Worm (Caenorhabditis elegans): ENCODE data around the gene bigr-1.

The bigr-1 gene

DNA sequence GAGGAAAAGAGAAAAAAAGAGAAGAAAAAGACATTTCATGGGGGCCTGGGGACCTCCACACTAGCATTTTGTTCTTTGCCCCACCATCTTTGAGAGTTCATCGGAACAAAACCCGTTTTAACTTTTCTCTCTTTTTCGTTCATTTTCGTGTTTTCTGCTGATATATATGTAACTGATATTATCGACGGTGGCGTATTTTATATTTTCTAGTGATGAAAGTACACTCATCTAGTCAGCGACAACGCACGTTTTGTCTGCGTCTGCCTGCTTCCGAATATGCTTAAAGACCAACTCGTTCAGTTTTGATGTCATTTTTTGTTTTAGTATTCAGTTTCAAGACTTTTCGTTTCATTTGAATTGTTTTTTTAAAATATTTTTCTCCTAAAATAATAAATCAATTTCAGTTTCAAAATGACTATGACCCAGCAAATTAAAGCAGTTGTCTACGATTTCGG is at the start of gene bigr-1:
Gene bigr-1 (plus strand): TSS at position 405 of the 455 bp plus-strand sequence.
- no peak for TF ChIP-seq unc-62 (GFP tag; optimal IDR thresholded peaks at IDR 0.05)

DNA sequence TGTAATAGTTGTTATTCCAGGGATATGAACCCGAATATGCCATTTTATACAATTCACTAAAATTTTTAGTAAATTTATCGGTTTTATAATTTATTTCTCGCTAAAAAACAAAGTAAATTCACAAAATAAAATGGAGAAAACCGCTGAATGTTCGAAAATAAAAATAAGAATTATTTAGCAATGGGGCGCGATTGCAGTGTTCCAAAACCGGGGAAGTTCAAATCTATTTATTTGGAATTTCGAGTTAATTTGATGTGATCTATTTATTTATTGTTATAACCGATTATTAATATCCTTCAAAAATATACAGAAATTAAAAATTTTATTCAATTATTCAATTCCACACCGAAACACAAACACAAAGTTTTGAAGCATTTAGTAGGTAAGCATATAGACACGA is 48.9 kb upstream of the bigr-1 start, which contains the start of gene F40F8.11:
Gene F40F8.11 (minus strand): TSS at position 49 of the 400 bp plus-strand sequence.
- no peak for TF ChIP-seq unc-62 (GFP tag; optimal IDR thresholded peaks at IDR 0.05)

DNA sequence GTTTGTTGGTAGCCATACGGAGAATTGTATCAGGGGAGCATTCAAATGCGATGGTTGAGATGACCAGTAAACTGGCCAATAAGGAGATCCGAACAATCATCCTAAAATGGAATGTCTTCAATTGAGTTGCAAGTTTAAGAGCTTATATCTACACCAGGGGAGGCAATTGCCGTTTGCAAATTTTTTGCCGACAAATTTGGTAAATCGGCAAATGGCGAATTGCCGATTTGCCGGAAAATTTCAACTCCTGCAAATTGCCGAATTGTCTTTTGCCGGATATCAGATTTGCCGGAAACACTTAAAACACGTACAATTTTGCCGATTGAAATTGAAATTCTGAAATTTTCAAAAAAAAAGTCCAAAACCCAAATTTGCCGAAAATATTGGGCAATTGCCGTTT is 46.6 kb upstream of the bigr-1 start, which contains the start of gene F40F8.5:
Gene F40F8.5 (minus strand): TSS at position 101 of the 400 bp plus-strand sequence.
- TF ChIP-seq unc-62 (GFP tag; optimal IDR thresholded peaks at IDR 0.05), result no peak

DNA sequence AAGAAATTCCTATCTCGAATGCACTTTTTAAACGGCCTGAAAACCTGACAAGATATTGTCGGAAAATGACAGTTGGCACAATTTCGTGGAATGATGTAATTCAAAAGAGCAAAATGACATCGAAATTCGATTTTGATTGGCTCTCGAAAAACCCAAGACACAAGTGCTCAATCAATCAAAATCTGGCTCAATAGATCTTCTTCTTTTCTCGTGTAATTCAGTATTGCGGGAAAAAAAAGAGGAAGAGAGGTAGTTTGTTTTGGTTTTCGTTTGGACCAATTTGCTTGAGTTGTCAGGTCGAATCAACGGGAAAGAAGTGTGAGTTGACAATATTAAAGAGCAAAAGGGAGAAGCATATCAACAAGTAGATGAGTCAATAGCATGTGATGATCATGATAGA is 45.7 kb upstream of the bigr-1 start:
- TF ChIP-seq unc-62 (GFP tag; optimal IDR thresholded peaks at IDR 0.05), result no peak

DNA sequence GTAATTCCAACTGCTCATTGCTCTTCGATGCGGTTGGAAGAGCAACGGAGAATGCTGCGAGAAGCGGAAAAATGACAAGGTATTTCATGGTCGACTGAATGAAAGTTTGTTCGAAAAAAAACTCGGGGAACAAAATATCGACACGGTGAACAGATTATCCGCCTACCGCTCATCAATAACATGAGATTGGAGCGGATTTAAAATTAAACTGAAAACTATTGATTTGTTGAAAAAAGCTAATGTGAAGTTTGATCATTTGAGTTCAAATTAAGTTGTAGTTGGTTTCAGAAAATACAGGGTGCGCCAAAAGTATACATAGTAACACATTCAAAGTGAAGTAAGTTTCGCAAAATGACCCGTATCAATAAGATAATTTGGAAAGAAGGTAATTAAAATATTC is 41.3 kb upstream of the bigr-1 start, which contains the start of gene F40F8.4:
Gene F40F8.4 (minus strand): TSS at position 101 of the 400 bp plus-strand sequence.
- TF ChIP-seq unc-62 (GFP tag; optimal IDR thresholded peaks at IDR 0.05), result no peak

DNA sequence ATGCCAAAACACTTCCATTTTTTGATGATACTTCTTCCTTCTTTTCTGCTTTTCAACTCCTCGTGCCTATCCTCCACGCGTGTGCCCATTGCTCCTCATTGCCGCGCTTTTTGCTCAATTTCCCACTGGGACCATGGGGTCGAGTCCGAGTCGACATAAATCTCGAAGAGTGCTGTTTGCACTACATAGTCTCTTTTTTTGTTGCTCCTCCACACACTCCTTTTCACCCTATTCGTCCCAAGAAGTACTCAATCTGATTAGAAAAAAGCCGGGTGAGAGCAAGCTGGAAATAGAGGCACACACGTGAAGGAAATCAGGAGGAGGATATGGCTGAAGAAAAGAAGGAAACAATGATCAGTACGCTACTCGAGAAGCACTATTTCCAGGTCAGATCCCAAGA is 38.9 kb upstream of the bigr-1 start, which contains the start of gene arrd-6:
Gene arrd-6 (plus strand): TSS at position 169 of the 400 bp plus-strand sequence.
- TF ChIP-seq unc-62 (GFP tag; optimal IDR thresholded peaks at IDR 0.05), result no peak

DNA sequence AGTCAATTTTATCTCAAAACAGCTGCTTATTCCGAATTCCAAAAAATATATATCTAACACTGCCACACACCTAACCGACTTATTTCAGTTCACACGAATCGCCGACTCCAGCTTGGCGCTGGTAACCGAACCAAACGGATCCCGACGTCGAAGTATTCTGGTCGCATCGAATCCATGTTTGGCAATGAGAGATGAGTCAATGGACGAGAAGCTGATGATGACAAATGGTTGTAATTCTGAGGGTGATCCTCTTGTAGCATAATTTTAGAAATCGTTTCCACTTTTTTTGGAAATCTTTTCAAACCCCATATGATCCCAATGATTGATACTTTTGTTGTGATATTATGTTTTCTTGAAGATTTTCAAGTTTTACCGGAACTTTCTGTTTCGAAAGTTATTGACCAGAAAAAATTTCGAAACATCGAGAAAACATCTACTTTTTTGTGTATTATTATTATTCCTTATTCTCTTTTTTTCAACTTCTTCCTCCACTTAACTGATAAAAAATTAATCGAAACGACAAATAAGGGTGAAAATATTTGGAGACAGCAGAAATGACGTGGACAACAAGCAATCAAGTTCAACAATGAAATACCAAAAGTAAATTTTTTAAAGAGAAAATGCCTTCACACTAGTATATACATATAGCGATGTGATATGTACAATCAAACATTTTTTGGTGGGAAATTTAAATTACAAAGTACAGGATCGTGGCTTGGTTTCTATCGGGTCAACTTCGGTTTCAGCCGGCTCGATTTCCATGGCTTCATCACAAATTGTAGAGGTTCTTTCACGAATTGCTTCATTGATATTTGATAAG is 31.4 kb upstream of the bigr-1 start:
- no peak for TF ChIP-seq unc-62 (GFP tag; optimal IDR thresholded peaks at IDR 0.05)

DNA sequence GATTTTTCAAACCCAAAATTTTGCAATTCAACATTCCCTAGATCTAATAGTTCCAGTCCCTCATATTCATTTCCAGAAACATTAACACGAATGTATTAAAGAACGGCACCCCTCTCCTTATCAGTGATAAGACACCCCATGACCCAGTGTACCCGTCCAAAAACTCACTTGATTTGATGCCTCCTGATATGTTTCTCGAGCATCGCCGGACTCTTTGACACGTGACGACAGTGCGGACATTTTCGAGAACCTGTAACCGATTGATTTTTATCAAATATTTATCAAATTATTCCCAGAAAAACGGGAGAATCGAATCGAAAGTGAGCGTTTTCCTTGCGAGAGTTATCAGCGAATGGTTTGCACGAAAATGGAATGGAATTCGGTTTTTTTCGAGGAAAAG is 30.5 kb upstream of the bigr-1 start:
- no peak for TF ChIP-seq unc-62 (GFP tag; optimal IDR thresholded peaks at IDR 0.05)

DNA sequence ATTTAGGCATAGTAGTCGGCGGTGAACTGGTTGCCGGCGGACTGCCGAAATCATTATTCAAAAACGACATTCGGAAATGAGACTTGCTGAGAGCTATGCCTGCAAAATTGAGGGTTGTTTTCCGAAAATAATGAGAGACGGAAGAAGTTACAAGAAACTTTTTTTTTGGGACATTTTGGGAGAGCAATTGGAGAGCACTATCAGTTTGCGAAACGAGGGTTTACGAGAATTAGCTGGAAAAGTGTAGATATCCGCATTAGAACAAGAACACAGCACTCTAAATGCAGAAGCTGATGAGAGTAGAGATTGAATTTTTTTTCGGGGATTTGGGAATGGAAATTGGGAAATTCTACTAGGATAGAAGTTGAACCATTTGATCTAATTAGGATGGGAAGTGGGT is 29.0 kb upstream of the bigr-1 start, which contains the start of gene pqm-1:
Gene pqm-1 (minus strand): TSS at position 101 of the 400 bp plus-strand sequence.
- no peak for TF ChIP-seq unc-62 (GFP tag; optimal IDR thresholded peaks at IDR 0.05)

DNA sequence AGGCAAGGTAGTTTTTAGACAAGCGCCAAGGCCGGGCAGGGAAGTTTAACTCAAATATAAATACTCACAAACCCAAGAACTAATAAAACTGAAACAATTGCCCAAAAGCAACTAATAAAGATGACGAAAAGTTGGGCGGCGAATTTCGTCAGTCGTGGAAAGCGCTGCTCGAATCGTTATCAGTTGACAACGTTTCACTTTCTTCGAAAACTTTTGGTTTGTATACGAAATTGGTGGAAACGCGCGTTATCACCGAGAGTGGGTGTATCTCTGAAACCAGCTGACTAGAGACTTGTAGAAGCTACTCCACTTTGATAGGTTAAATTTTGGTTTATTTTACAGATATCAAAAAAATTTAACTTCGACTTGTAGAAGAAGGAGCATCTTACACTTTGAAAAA is 28.4 kb upstream of the bigr-1 start:
- TF ChIP-seq unc-62 (GFP tag; optimal IDR thresholded peaks at IDR 0.05), result no peak

DNA sequence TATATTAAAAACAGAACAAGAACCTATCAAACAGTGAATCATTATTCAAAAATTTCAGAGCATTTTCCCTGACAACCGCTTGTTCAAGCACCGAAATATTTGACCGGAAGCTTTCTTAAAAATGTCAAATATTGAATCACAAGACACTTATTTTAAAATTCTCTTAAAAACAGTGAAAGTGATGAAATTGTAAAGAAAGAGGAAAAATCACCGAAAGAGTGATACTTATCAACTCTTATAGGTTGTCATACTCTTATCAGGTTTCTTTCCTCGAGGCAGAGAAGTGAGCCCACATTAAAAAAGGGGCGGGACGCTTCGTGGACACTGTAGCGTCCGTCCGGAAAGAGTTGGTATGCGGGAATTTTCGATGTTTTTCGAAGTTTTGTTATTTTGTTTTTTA is 27.7 kb upstream of the bigr-1 start:
- no peak for TF ChIP-seq unc-62 (GFP tag; optimal IDR thresholded peaks at IDR 0.05)

DNA sequence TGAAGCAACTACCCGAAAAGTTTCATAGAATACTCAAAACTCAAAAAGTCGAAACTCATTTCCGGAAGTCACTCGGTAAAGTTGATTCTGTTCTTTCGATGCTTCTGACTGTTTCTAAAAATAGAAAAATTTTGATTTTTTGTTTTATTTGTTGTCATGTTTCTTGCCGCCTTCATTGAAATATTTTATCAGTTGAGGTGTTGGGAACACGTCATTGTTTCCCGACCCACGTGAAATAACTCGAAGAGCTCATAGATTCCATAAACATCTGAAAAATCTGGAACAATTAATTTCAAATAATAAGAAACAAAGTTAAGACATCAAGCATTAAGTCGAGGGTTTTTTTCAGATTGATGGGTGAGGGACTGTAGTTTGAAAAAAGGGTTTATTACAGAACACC is 26.5 kb upstream of the bigr-1 start:
- no peak for TF ChIP-seq unc-62 (GFP tag; optimal IDR thresholded peaks at IDR 0.05)

DNA sequence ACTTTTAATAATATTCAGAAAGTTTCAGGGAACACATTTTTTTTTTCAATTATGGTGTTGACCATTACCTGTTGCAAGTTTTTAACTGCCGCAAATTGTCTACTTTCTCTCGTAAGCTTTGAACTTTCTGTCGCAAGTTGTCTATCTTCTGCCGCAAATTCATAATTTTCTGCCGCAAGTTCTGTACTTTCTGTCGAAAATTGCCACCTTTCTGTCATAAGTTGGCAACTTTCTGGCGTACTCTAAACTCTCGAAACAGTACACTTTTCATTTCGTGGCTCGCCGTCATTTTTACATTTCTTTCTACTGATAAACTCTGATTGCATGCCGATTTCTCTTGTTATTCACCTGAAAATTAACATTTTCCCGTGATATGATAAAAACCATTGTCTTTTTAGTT is 26.1 kb upstream of the bigr-1 start:
- no peak for TF ChIP-seq unc-62 (GFP tag; optimal IDR thresholded peaks at IDR 0.05)

DNA sequence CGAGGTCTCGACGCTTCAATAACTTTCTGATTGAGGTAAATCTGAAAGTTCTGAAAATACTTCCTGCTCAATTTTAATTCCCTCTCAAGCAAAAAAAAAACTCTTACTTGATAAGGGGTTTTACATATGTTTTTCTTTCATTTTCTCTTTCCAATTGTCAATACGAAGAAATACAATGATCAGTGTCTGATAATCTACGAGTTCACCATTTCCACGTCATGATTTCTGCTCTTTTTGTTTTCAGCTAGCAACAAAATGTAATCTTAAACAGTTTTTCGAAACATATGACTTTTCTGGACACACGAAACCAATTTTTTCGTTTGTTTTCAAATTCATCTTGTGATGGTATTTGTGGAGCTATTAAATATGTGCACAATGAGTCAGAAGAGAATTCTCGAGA is 25.3 kb upstream of the bigr-1 start:
- TF ChIP-seq unc-62 (GFP tag; optimal IDR thresholded peaks at IDR 0.05), result no peak

DNA sequence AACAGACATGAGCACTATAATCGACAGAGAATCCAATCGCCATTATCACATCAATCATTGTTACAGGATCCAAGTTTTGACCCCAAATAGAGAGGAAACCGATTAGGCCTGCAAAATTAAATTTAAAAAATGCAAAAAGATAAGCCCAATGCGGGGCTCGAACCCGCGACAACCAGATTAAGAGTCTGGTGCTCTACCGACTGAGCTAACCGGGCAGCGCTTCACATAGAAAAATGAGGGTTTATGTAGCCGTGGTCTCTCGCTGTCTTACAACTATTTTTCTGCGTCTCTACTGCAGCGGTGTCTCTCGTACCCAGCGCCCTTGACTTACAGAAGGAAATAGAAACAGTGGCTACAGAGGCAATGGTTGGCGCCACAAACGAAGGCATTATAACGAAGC is 23.8 kb upstream of the bigr-1 start:
- no peak for TF ChIP-seq unc-62 (GFP tag; optimal IDR thresholded peaks at IDR 0.05)

DNA sequence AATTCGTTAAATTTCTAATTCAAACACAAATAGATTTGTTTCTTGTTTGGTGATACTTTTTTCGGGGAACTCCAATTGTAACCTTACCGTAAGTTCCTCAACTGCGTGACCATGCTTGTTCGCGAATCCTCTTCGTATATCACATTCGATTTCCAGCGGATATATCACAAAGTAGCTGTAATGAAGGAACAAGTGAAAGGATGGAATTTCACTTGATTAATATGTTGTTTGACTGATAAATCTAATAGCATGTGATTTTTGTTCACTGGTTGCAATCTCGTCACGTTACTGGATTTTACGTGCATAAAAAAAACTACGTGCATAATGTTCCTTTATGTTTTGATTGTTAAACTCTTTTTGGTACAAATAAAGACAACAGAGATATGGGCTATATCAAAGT is 19.8 kb upstream of the bigr-1 start:
- no peak for TF ChIP-seq unc-62 (GFP tag; optimal IDR thresholded peaks at IDR 0.05)

DNA sequence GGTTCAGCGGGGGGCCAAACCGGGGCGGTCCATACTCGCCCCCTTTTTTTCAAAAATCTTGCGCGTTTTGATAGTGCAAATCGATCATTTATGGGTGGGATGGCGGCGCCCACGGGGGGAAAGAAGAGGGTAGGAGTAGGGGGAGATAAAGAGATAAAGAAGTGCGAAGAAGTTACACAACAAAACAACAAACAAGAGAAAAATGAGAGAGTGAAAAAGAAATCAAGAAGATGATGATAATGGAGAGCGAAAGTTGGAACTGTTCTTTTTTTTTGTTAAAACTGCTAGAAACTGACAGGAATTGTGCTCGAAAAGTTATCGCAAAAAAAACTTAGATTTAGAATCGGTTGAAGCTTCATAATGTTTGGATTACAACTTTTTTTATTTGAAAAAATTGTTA is 19.1 kb upstream of the bigr-1 start, which contains the start of gene ptr-13:
Gene ptr-13 (minus strand): TSS at position 92 of the 400 bp plus-strand sequence.
- TF ChIP-seq unc-62 (GFP tag; optimal IDR thresholded peaks at IDR 0.05), result no peak
